Worm (Caenorhabditis elegans): ENCODE data around the gene srbc-16.

Gene srbc-16

DNA sequence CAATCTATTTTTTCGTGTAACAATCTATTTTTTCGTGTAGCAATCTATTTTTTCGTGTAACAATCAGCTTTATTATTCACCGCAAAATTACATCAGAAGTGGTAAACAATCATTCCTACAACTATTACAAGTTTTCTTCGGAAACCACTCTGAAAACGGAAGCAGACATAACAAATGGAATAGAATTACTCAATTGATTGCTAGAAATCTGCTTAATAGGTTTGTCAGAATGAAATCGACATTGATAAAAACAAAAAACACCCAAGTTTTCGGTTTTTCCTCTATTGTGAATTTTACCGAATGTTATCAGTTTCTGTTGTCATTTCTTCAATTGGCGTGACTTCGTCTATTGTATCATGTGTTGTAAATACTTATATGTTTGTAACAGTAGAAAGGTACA is 35.0 kb upstream of the srbc-16 start, which contains the start of gene srbc-20:
TSS of gene srbc-20 (plus strand) at position 301 of the 400 bp plus-strand sequence.
- no peak for TF ChIP-seq ceh-36 (tag; optimal IDR thresholded peaks at IDR 0.05)
- no peak for TF ChIP-seq sea-1 (GFP tag; conservative IDR thresholded peaks at IDR 0.05)
- TF ChIP-seq aly-1 (tag; optimal IDR thresholded peaks at IDR 0.05): no peak
- no peak for TF ChIP-seq pes-1 (GFP tag; IDR thresholded peaks at IDR 0.05)
- TF ChIP-seq tbx-37 (GFP tag; conservative IDR thresholded peaks at IDR 0.05): no peak
- no peak for TF ChIP-seq tra-4 (tag; optimal IDR thresholded peaks at IDR 0.05)
- no peak for TF ChIP-seq tbx-11 (GFP tag; IDR thresholded peaks at IDR 0.05)
- no peak for TF ChIP-seq hmg-4 (GFP tag; optimal IDR thresholded peaks at IDR 0.05)
- TF ChIP-seq B0310.2 (tag; optimal IDR thresholded peaks at IDR 0.05): no peak
- TF ChIP-seq hnd-1 (tag; optimal IDR thresholded peaks at IDR 0.05): no peak
- no peak for TF ChIP-seq flt-1 (GFP tag; IDR thresholded peaks at IDR 0.05)
- TF ChIP-seq ceh-13 (GFP tag; optimal IDR thresholded peaks at IDR 0.05): no peak
- no peak for TF ChIP-seq ama-1 (optimal IDR thresholded peaks at IDR 0.05)

DNA sequence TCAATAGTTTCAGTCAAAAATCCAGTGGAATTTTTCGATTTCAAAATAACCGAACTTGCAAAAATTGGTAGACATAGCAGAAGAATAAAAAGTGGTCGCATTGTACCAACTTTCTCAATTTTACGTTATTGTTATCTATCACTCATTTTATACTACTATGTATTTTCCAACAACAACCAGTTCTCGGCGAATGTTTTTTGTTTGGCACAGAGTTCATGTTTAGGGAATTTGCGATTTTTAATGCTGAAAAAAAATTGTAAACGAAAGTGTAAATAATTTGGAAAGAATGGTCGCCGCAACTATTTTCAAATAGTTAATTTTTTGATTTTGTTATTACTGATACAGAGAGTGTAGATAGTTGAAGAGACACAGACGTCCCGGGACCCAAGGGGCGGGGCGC is 32.4 kb upstream of the srbc-16 start, which contains the start of gene C45H4.21:
TSS of gene C45H4.21 (minus strand) at position 101 of the 400 bp plus-strand sequence.
- TF ChIP-seq tra-4 (tag; optimal IDR thresholded peaks at IDR 0.05) (no peak), ets-7 (tag; optimal IDR thresholded peaks at IDR 0.05) (no peak), hmbx-1 (tag; optimal IDR thresholded peaks at IDR 0.05) (no peak), hmg-4 (GFP tag; optimal IDR thresholded peaks at IDR 0.05) (no peak), aly-1 (tag; optimal IDR thresholded peaks at IDR 0.05) (no peak), B0310.2 (tag; optimal IDR thresholded peaks at IDR 0.05) (no peak), pes-1 (GFP tag; IDR thresholded peaks at IDR 0.05) (no peak), tbx-11 (GFP tag; IDR thresholded peaks at IDR 0.05) (no peak), hnd-1 (tag; optimal IDR thresholded peaks at IDR 0.05) (no peak), ama-1 (optimal IDR thresholded peaks at IDR 0.05) (no peak), flt-1 (GFP tag; IDR thresholded peaks at IDR 0.05) (no peak), F13C5.2 (tag; optimal IDR thresholded peaks at IDR 0.05) (no peak), sea-1 (GFP tag; conservative IDR thresholded peaks at IDR 0.05) (no peak), tbx-37 (GFP tag; conservative IDR thresholded peaks at IDR 0.05) (no peak), ceh-13 (GFP tag; optimal IDR thresholded peaks at IDR 0.05) (no peak), scrt-1 (GFP tag; IDR thresholded peaks at IDR 0.05) (no peak), ceh-36 (tag; optimal IDR thresholded peaks at IDR 0.05) (no peak)

DNA sequence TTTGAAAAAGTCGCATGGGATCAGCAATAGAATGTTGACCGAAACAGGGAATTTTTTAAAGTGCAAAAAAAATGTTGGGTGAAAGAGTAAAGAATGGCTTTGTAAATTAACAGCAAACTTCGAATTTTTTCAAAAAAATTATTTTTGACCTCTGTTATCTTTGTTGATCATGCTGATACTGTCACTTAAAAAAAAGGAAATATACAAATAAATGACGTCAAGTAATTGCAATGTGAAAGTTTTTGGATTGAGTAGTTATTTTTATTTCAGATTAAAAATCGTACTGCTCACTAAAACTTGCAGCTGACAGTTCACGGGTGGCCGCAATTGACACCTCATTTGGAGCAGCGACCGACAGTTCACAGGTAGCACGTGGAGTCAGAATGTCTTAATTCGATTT is 31.0 kb upstream of the srbc-16 start, which contains the start of gene C45H4.13:
TSS of gene C45H4.13 (minus strand) at position 101 of the 400 bp plus-strand sequence.
- TF ChIP-seq F13C5.2 (tag; optimal IDR thresholded peaks at IDR 0.05) (no peak), ama-1 (optimal IDR thresholded peaks at IDR 0.05) (no peak), ceh-36 (tag; optimal IDR thresholded peaks at IDR 0.05) (no peak), hnd-1 (tag; optimal IDR thresholded peaks at IDR 0.05) (no peak), B0310.2 (tag; optimal IDR thresholded peaks at IDR 0.05) (no peak), sea-1 (GFP tag; conservative IDR thresholded peaks at IDR 0.05) (no peak), flt-1 (GFP tag; IDR thresholded peaks at IDR 0.05) (no peak), hmg-4 (GFP tag; optimal IDR thresholded peaks at IDR 0.05) (no peak), hmbx-1 (tag; optimal IDR thresholded peaks at IDR 0.05) (no peak), scrt-1 (GFP tag; IDR thresholded peaks at IDR 0.05) (no peak), tra-4 (tag; optimal IDR thresholded peaks at IDR 0.05) (no peak), tbx-11 (GFP tag; IDR thresholded peaks at IDR 0.05) (no peak), aly-1 (tag; optimal IDR thresholded peaks at IDR 0.05) (no peak)

DNA sequence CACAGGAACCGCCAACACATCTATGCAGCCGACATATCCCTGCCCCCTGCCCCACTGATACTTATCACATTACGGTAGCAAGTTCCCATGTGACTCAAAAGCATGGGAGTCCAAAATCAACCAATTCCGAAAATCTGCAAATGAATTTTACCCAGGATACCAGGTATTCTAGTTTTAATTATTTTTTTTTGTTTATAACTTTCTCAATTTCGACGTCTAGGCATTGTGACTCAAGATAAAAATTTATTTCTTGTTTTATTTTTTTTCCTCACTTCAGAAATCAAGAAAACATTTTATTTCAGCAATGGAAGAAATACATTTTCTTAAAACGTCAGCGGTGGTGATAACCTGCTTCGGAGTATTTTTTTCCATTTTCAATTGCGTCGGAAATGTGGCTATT is 30.4 kb upstream of the srbc-16 start, which contains the start of gene srbc-24:
TSS of gene srbc-24 (plus strand) at position 301 of the 400 bp plus-strand sequence.
- no peak for TF ChIP-seq ceh-36 (tag; optimal IDR thresholded peaks at IDR 0.05)
- no peak for TF ChIP-seq ceh-13 (GFP tag; optimal IDR thresholded peaks at IDR 0.05)
- TF ChIP-seq F13C5.2 (tag; optimal IDR thresholded peaks at IDR 0.05): no peak
- TF ChIP-seq tra-4 (tag; optimal IDR thresholded peaks at IDR 0.05): no peak
- TF ChIP-seq sea-1 (GFP tag; conservative IDR thresholded peaks at IDR 0.05): no peak
- TF ChIP-seq pes-1 (GFP tag; IDR thresholded peaks at IDR 0.05): no peak
- no peak for TF ChIP-seq hmbx-1 (tag; optimal IDR thresholded peaks at IDR 0.05)
- TF ChIP-seq scrt-1 (GFP tag; IDR thresholded peaks at IDR 0.05): no peak
- TF ChIP-seq flt-1 (GFP tag; IDR thresholded peaks at IDR 0.05): no peak
- no peak for TF ChIP-seq ets-7 (tag; optimal IDR thresholded peaks at IDR 0.05)
- TF ChIP-seq hnd-1 (tag; optimal IDR thresholded peaks at IDR 0.05): no peak

DNA sequence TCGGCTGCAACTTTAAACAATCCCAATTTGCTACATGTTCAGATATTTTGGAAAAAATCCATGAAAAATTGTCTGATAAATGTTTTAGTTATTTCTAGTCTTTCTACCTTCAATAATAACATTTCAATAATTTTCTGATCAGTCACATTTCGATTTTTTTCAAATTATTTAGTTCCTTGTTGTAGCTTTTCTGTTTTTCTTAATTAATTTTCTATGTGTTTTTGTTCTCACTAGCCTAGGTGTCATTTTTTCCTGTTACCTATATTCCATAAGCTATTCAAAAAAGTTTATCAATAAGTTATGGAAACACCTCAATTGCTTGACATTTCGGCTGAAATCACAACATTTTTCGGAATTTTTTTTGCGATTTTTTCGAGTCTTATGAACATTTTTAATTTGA is 28.6 kb upstream of the srbc-16 start, which contains the start of gene srbc-23:
TSS of gene srbc-23 (plus strand) at position 301 of the 400 bp plus-strand sequence.
- TF ChIP-seq B0310.2 (tag; optimal IDR thresholded peaks at IDR 0.05) (no peak), F13C5.2 (tag; optimal IDR thresholded peaks at IDR 0.05) (no peak)

DNA sequence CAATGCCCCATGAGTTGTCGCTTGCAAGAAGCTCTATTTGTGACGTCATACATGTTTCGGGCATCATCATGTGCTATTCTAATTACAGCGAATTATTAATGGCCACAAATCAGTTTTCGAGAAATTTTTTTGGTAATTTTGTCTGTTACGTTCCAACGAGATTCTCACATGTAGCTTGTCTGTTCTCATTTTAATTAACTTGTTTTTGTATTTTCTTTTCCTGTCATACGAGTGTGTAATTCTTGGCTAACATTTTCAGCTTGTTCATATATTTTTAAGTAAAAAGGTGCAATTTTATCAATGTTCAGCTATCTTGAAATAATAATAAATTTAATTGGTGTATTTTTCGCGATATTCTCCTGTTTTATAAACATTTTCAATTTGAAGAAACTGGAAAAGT is 26.6 kb upstream of the srbc-16 start, which contains the start of gene srbc-21:
TSS of gene srbc-21 (plus strand) at position 301 of the 400 bp plus-strand sequence.
- TF ChIP-seq hmbx-1 (tag; optimal IDR thresholded peaks at IDR 0.05) (no peak), hmg-4 (GFP tag; optimal IDR thresholded peaks at IDR 0.05) (no peak), B0310.2 (tag; optimal IDR thresholded peaks at IDR 0.05) (no peak), aly-1 (tag; optimal IDR thresholded peaks at IDR 0.05) (no peak), scrt-1 (GFP tag; IDR thresholded peaks at IDR 0.05) (no peak), sea-1 (GFP tag; conservative IDR thresholded peaks at IDR 0.05) (no peak), ceh-36 (tag; optimal IDR thresholded peaks at IDR 0.05) (no peak), flt-1 (GFP tag; IDR thresholded peaks at IDR 0.05) (no peak), tra-4 (tag; optimal IDR thresholded peaks at IDR 0.05) (no peak), tbx-37 (GFP tag; conservative IDR thresholded peaks at IDR 0.05) (no peak), ceh-13 (GFP tag; optimal IDR thresholded peaks at IDR 0.05) (no peak), ets-7 (tag; optimal IDR thresholded peaks at IDR 0.05) (no peak), hnd-1 (tag; optimal IDR thresholded peaks at IDR 0.05) (no peak), tbx-11 (GFP tag; IDR thresholded peaks at IDR 0.05) (no peak), pes-1 (GFP tag; IDR thresholded peaks at IDR 0.05) (no peak), F13C5.2 (tag; optimal IDR thresholded peaks at IDR 0.05) (no peak), ama-1 (optimal IDR thresholded peaks at IDR 0.05) (no peak)

DNA sequence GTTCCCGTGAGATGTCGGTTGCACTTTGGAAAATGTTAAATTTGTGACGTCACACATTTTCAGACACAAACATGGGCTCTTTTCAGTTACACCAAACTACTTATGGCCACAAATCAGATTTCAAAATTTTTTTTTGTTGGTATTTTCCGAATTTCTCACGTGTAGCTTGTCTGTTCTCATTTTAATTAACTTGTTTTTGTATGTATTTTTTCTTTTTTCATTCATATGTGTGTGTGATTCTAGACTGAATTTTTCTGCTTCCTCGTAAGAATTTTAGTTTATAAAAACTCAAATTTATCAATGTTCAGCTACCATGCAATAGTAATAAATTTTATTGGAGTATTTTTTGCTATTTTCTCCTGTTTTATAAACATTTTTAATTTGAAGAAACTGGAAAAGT is 25.0 kb upstream of the srbc-16 start, which contains the start of gene srbc-22:
TSS of gene srbc-22 (plus strand) at position 301 of the 400 bp plus-strand sequence.
- TF ChIP-seq pes-1 (GFP tag; IDR thresholded peaks at IDR 0.05) (no peak), aly-1 (tag; optimal IDR thresholded peaks at IDR 0.05) (no peak), flt-1 (GFP tag; IDR thresholded peaks at IDR 0.05) (no peak), hmg-4 (GFP tag; optimal IDR thresholded peaks at IDR 0.05) (no peak), ama-1 (optimal IDR thresholded peaks at IDR 0.05) (no peak), tbx-11 (GFP tag; IDR thresholded peaks at IDR 0.05) (no peak), hmbx-1 (tag; optimal IDR thresholded peaks at IDR 0.05) (no peak), ets-7 (tag; optimal IDR thresholded peaks at IDR 0.05) (no peak), F13C5.2 (tag; optimal IDR thresholded peaks at IDR 0.05) (no peak), tbx-37 (GFP tag; conservative IDR thresholded peaks at IDR 0.05) (no peak), scrt-1 (GFP tag; IDR thresholded peaks at IDR 0.05) (no peak), tra-4 (tag; optimal IDR thresholded peaks at IDR 0.05) (no peak), B0310.2 (tag; optimal IDR thresholded peaks at IDR 0.05) (no peak), sea-1 (GFP tag; conservative IDR thresholded peaks at IDR 0.05) (no peak)
